Fruit fly (Drosophila melanogaster) whole organism, embryonic: ENCODE results near the gene hog.

Experiments
- Atf-2 ChIP-seq: fragments of 200-800 bp; sonication (Bioruptor generic); optimal IDR thresholded peaks from 2 replicates; lab custom pipeline; 2016; ENCODE audit warnings: missing biosample characterization, missing genetic modification characterization
- BEAF-32 ChIP-seq: fragments of 200-800 bp; sonication (Bioruptor generic); optimal IDR thresholded peaks from 3 replicates; lab custom pipeline; 2017; ENCODE audit warnings: missing biosample characterization, missing genetic modification characterization, mild to moderate bottlenecking, moderate library complexity, missing genetic modification reagents
- CG10274 ChIP-seq: fragments of 200-800 bp; sonication (Bioruptor generic); optimal IDR thresholded peaks from 3 replicates; lab custom pipeline; 2017; ENCODE audit warnings: missing biosample characterization, mild to moderate bottlenecking, missing genetic modification characterization
- CG10543 ChIP-seq: fragments of 200-800 bp; sonication (Bioruptor generic); optimal IDR thresholded peaks from 3 replicates; lab custom pipeline; 2017; ENCODE audit warnings: missing biosample characterization, mild to moderate bottlenecking, missing genetic modification characterization, moderate library complexity
- CG11398 ChIP-seq: fragments of 200-800 bp; sonication (Bioruptor generic); optimal IDR thresholded peaks from 2 replicates; lab custom pipeline; 2016; ENCODE audit warnings: missing biosample characterization, missing genetic modification characterization
- CG11560 ChIP-seq: fragments of 200-800 bp; sonication (Bioruptor generic); IDR thresholded peaks from 3 replicates; pipeline ENCODE4 v1.3.6; 2022; ENCODE audit warnings: missing biosample characterization, missing genetic modification characterization
- CG12219 ChIP-seq: fragments of 200-800 bp; sonication (Bioruptor generic); optimal IDR thresholded peaks from 3 replicates; lab custom pipeline; 2018; ENCODE audit warnings: missing biosample characterization, mild to moderate bottlenecking, missing genetic modification characterization
- CG14014 ChIP-seq: fragments of 200-800 bp; sonication (Bioruptor generic); IDR thresholded peaks from 2 replicates; pipeline ENCODE4 v1.3.6; 2022; ENCODE audit warnings: missing biosample characterization, missing genetic modification characterization
- CG15601 ChIP-seq: fragments of 200-800 bp; sonication (Bioruptor generic); optimal IDR thresholded peaks from 3 replicates; lab custom pipeline; 2019; ENCODE audit warnings: missing biosample characterization, mild to moderate bottlenecking, missing genetic modification characterization, moderate library complexity
- CG16813 ChIP-seq: fragments of 200-800 bp; sonication (Bioruptor generic); IDR thresholded peaks from 3 replicates; pipeline ENCODE4 v1.3.6; 2022; ENCODE audit warnings: missing biosample characterization, missing genetic modification characterization; ENCODE audit not compliant: partially characterized antibody
- CG17361 ChIP-seq: fragments of 200-800 bp; sonication (Bioruptor generic); IDR thresholded peaks from 3 replicates; pipeline ENCODE4 v1.3.6; 2022; ENCODE audit warnings: missing biosample characterization, missing genetic modification characterization
- CG17612 ChIP-seq: fragments of 200-800 bp; sonication (Bioruptor generic); IDR thresholded peaks from 2 replicates; pipeline ENCODE4 v1.3.6; 2022; ENCODE audit warnings: missing biosample characterization, missing genetic modification characterization
- CG2116 ChIP-seq: fragments of 200-800 bp; sonication (Bioruptor generic); optimal IDR thresholded peaks from 3 replicates; lab custom pipeline; 2018; ENCODE audit warnings: missing biosample characterization, mild to moderate bottlenecking, missing genetic modification characterization
- CG31388 ChIP-seq: fragments of 200-800 bp; sonication (Bioruptor generic); optimal IDR thresholded peaks from 2 replicates; lab custom pipeline; 2016; ENCODE audit warnings: missing biosample characterization, missing genetic modification characterization
- CG34224 ChIP-seq: fragments of 200-800 bp; sonication (Bioruptor generic); IDR thresholded peaks from 3 replicates; pipeline ENCODE4 v1.3.6; 2022; ENCODE audit warnings: missing biosample characterization, missing genetic modification characterization; ENCODE audit not compliant: partially characterized antibody
- CG34422 ChIP-seq: fragments of 200-800 bp; sonication (Bioruptor generic); IDR thresholded peaks from 3 replicates; pipeline ENCODE4 v1.3.6; 2022; ENCODE audit warnings: missing biosample characterization, missing genetic modification characterization
- CG6175 ChIP-seq: fragments of 200-800 bp; sonication (Bioruptor generic); IDR thresholded peaks from 3 replicates; pipeline ENCODE4 v1.3.6; 2022; ENCODE audit warnings: missing biosample characterization, missing genetic modification characterization
- CG6854 ChIP-seq: fragments of 200-800 bp; sonication (Bioruptor generic); optimal IDR thresholded peaks from 3 replicates; lab custom pipeline; 2017; ENCODE audit warnings: missing biosample characterization, mild to moderate bottlenecking, missing genetic modification characterization
- CG8478 ChIP-seq: fragments of >200 bp; optimal IDR thresholded peaks from 2 replicates; lab custom pipeline; 2018
- Chrac-16 ChIP-seq: fragments of 200-800 bp; sonication (Bioruptor generic); optimal IDR thresholded peaks from 3 replicates; lab custom pipeline; 2016; ENCODE audit warnings: missing biosample characterization, missing genetic modification characterization
- CrebB ChIP-seq: fragments of 200-800 bp; sonication (Bioruptor generic); optimal IDR thresholded peaks from 3 replicates; lab custom pipeline; 2018; ENCODE audit warnings: missing biosample characterization, mild to moderate bottlenecking, missing genetic modification characterization
- Dp ChIP-seq: fragments of 200-800 bp; sonication (Bioruptor generic); optimal IDR thresholded peaks from 2 replicates; lab custom pipeline; 2018; ENCODE audit warnings: missing biosample characterization, mild to moderate bottlenecking, missing genetic modification characterization, moderate library complexity
- E2f2 ChIP-seq: fragments of 200-800 bp; sonication (Bioruptor generic); IDR thresholded peaks from 2 replicates; pipeline ENCODE4 v1.3.6; 2022; ENCODE audit warnings: missing biosample characterization, missing genetic modification characterization
- Fer3 ChIP-seq: fragments of 200-800 bp; sonication (Bioruptor generic); optimal IDR thresholded peaks from 2 replicates; lab custom pipeline; 2018; ENCODE audit warnings: missing biosample characterization, mild to moderate bottlenecking, missing genetic modification characterization, moderate library complexity
- HLHmδ ChIP-seq: fragments of 200-800 bp; sonication (Bioruptor generic); optimal IDR thresholded peaks from 2 replicates; lab custom pipeline; 2018; ENCODE audit warnings: missing biosample characterization, mild to moderate bottlenecking, missing genetic modification characterization, moderate library complexity
- Hmx ChIP-seq: fragments of 200-800 bp; sonication (Bioruptor generic); optimal IDR thresholded peaks from 2 replicates; lab custom pipeline; 2016; ENCODE audit warnings: missing biosample characterization, missing genetic modification characterization
- Hr51 ChIP-seq, 2 experiments: fragments of 200-800 bp; sonication (Bioruptor generic); optimal IDR thresholded peaks; 2 replicates in 1 of 2; 3 replicates in 1 of 2; lab custom pipeline; 2016 to 2018; ENCODE audit warnings: missing biosample characterization in 2 of 2, missing genetic modification characterization in 2 of 2, mild to moderate bottlenecking in 1 of 2, moderate library complexity in 1 of 2
- Hr78 ChIP-seq, 2 experiments: fragments of 200-800 bp in 1 of 2; fragments of >200 bp in 1 of 2; sonication (Bioruptor generic) in 1 of 2; optimal IDR thresholded peaks; 2 replicates each; lab custom pipeline; 2017 to 2019; ENCODE audit warnings: missing biosample characterization in 2 of 2, missing genetic modification characterization in 2 of 2, mild to moderate bottlenecking in 1 of 2, moderate library complexity in 1 of 2
- NC2β ChIP-seq: fragments of 200-800 bp; sonication (Bioruptor generic); optimal IDR thresholded peaks from 2 replicates; lab custom pipeline; 2016; ENCODE audit warnings: missing biosample characterization, missing genetic modification characterization
- Nf-YC ChIP-seq: fragments of 200-800 bp; optimal IDR thresholded peaks from 3 replicates; lab custom pipeline; 2019; ENCODE audit warnings: missing biosample characterization, mild to moderate bottlenecking, missing genetic modification characterization, moderate library complexity
- Optix ChIP-seq: fragments of 200-800 bp; sonication (Bioruptor generic); IDR thresholded peaks from 3 replicates; pipeline ENCODE4 v1.3.6; 2022; ENCODE audit warnings: missing biosample characterization, missing genetic modification characterization
- Taf1 ChIP-seq: fragments of 200-800 bp; sonication (Bioruptor generic); IDR thresholded peaks from 2 replicates; pipeline ENCODE4 v1.3.6; 2022; ENCODE audit warnings: missing biosample characterization, missing genetic modification characterization
- chm ChIP-seq: fragments of 200-800 bp; sonication (Bioruptor generic); IDR thresholded peaks from 2 replicates; pipeline ENCODE4 v1.3.6; 2022; ENCODE audit warnings: missing biosample characterization, missing genetic modification characterization
- crp ChIP-seq, 2 experiments: fragments of 200-800 bp; sonication (Bioruptor generic); optimal IDR thresholded peaks; 2 replicates in 1 of 2; 3 replicates in 1 of 2; lab custom pipeline; 2017; ENCODE audit warnings: missing biosample characterization in 2 of 2, missing genetic modification characterization in 2 of 2, mild to moderate bottlenecking in 1 of 2, moderate library complexity in 1 of 2
- dan ChIP-seq: fragments of 200-800 bp; sonication (Bioruptor generic); IDR thresholded peaks from 2 replicates; pipeline ENCODE4 v1.3.6; 2022; ENCODE audit warnings: missing biosample characterization, missing genetic modification characterization
- dpn ChIP-seq, 2 experiments: fragments of 200-800 bp; sonication (Bioruptor generic); optimal IDR thresholded peaks; 3 replicates each; lab custom pipeline; 2016; ENCODE audit warnings: missing biosample characterization in 2 of 2, missing genetic modification characterization in 2 of 2
- eyg ChIP-seq: fragments of 200-800 bp; sonication (Bioruptor generic); optimal IDR thresholded peaks from 3 replicates; lab custom pipeline; 2016; ENCODE audit warnings: missing biosample characterization, missing genetic modification characterization
- gfzf ChIP-seq: fragments of 200-800 bp; sonication (Bioruptor generic); optimal IDR thresholded peaks from 2 replicates; lab custom pipeline; 2016; ENCODE audit warnings: missing biosample characterization, mild to moderate bottlenecking, missing genetic modification characterization, moderate library complexity
- her ChIP-seq: fragments of 200-800 bp; sonication (Bioruptor generic); optimal IDR thresholded peaks from 2 replicates; lab custom pipeline; 2016; ENCODE audit warnings: missing biosample characterization, missing genetic modification characterization
- inv ChIP-seq: fragments of 200-800 bp; sonication (Bioruptor generic); IDR thresholded peaks from 2 replicates; pipeline ENCODE4 v1.3.6; 2022; ENCODE audit warnings: missing biosample characterization, missing genetic modification characterization; ENCODE audit not compliant: partially characterized antibody
- lbe ChIP-seq: fragments of 200-800 bp; sonication (Bioruptor generic); optimal IDR thresholded peaks from 2 replicates; lab custom pipeline; 2016; ENCODE audit warnings: missing biosample characterization, mild to moderate bottlenecking, missing genetic modification characterization
- onecut ChIP-seq: fragments of 200-800 bp; sonication (Bioruptor generic); IDR thresholded peaks from 2 replicates; pipeline ENCODE4 v1.3.6; 2022; ENCODE audit warnings: missing biosample characterization, missing genetic modification characterization
- pita ChIP-seq: fragments of 200-800 bp; sonication (Bioruptor generic); optimal IDR thresholded peaks from 2 replicates; lab custom pipeline; 2017; ENCODE audit warnings: missing biosample characterization, mild to moderate bottlenecking, missing genetic modification characterization
- pnt ChIP-seq: fragments of 200-800 bp; sonication (Bioruptor generic); optimal IDR thresholded peaks from 3 replicates; lab custom pipeline; 2016; ENCODE audit warnings: missing biosample characterization, missing genetic modification characterization
- sd ChIP-seq: fragments of 200-800 bp; sonication (Bioruptor generic); optimal IDR thresholded peaks from 3 replicates; lab custom pipeline; 2018; ENCODE audit warnings: missing biosample characterization, mild to moderate bottlenecking, missing genetic modification characterization, moderate library complexity
- sisA ChIP-seq: fragments of 200-800 bp; sonication (Bioruptor generic); IDR thresholded peaks from 2 replicates; pipeline ENCODE4 v1.3.6; 2022; ENCODE audit warnings: missing biosample characterization, missing genetic modification characterization
- tll ChIP-seq, 2 experiments: fragments of 200-800 bp in 1 of 2; fragments of >200 bp in 1 of 2; sonication (Bioruptor generic) in 1 of 2; optimal IDR thresholded peaks; 2 replicates each; lab custom pipeline; 2017 to 2019; ENCODE audit warnings: missing biosample characterization in 2 of 2, missing genetic modification characterization in 2 of 2, mild to moderate bottlenecking in 1 of 2, moderate library complexity in 1 of 2
- unc-4 ChIP-seq: fragments of 200-800 bp; sonication (Bioruptor generic); IDR thresholded peaks from 2 replicates; pipeline ENCODE4 v1.3.6; 2022; ENCODE audit warnings: missing biosample characterization, missing genetic modification characterization; ENCODE audit not compliant: partially characterized antibody
- wdn ChIP-seq: fragments of 200-800 bp; sonication (Bioruptor generic); IDR thresholded peaks from 2 replicates; pipeline ENCODE4 v1.3.6; 2022; ENCODE audit warnings: missing biosample characterization, missing genetic modification characterization
- z ChIP-seq: fragments of 200-800 bp; sonication (Bioruptor generic); IDR thresholded peaks from 3 replicates; pipeline ENCODE4 v1.3.6; 2022; ENCODE audit warnings: missing biosample characterization, missing genetic modification characterization

The hog gene

DNA sequence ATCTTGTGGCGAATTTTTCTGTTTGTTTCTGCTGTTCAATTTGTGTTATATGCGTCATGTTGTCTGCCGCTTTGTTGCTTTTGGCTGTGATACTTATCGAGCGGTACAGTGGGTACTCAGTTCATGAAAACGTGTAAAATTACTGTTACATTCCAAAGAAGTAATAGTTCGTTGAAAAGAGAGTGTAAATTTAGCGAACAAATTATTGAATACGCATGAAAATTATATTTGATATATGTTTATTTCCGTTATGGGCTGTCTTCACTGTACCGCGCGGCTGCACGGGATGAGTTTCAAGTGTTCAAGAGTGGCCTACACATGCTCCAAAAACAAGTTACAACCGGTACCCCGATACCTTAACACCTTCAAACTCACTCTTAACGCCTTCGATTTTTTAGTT, 29.6 kb downstream of the hog start (continued):
- TF ChIP-seq CG31388 (GFP tag; lab: Kevin White, UChicago) (peak; percentile 15), wdn (GFP tag; lab: Robert Waterston, UW) (no peak), CG17612 (0 out of 2 replicates have a peak, but pooled peaks have one; percentile 33), CG6175 (GFP tag; lab: Robert Waterston, UW) (no peak), CG11398 (GFP tag; lab: Kevin White, UChicago) (no peak), her (GFP tag; lab: Kevin White, UChicago) (no peak), CG14014 (GFP tag; lab: Robert Waterston, UW) (peak; percentile 82), Hmx (no peak), CG2116 (GFP tag; lab: Kevin White, UChicago) (peak; percentile 2), pnt (peak; percentile 72), chm (GFP tag; lab: Robert Waterston, UW) (peak; percentile 61; the same call in 1 of the 2 replicates), sisA (peak; percentile 89), E2f2 (peak; percentile 46; the same call in 1 of the 2 replicates), CG10543 (GFP tag; lab: Kevin White, UChicago) (no peak), CG34224 (GFP tag; lab: Robert Waterston, UW) (no peak), unc-4 (GFP tag; lab: Robert Waterston, UW) (no peak), gfzf (GFP tag; lab: Kevin White, UChicago) (no peak), CG16813 (GFP tag; lab: Robert Waterston, UW) (no peak), Taf1 (GFP tag; lab: Robert Waterston, UW) (no peak), CG11560 (tag; lab: Robert Waterston, UW) (no peak), CG8478 (no peak), CG17361 (GFP tag; lab: Robert Waterston, UW) (peak; percentile 70), onecut (GFP tag; lab: Robert Waterston, UW) (peak; percentile 61), sd (tag; lab: Kevin White, UChicago) (no peak), BEAF-32 (GFP tag; lab: Kevin White, UChicago) (no peak), CG6854 (GFP tag; lab: Kevin White, UChicago) (peak; percentile 4), lbe (GFP tag; lab: Kevin White, UChicago) (peak; percentile 24), CrebB (tag; lab: Kevin White, UChicago) (peak; percentile 33), Hr78 (GFP tag; optimal IDR thresholded peaks at IDR 0.05; lab: Kevin White, UChicago) (peak in 1 of 2 experiments; percentile 14), CG34422 (GFP tag; lab: Robert Waterston, UW) (peak; percentile 74), z (0 out of 3 replicates have a peak, but pooled peaks have one; percentile 14), pita (GFP tag; lab: Kevin White, UChicago) (no peak), Chrac-16 (GFP tag; lab: Kevin White, UChicago) (peak; percentile 48), crp (GFP tag; optimal IDR thresholded peaks at IDR 0.05; lab: Kevin White, UChicago) (peak in 1 of 2 experiments; percentile 11), CG15601 (peak; percentile 50), tll (GFP tag; optimal IDR thresholded peaks at IDR 0.05; lab: Kevin White, UChicago) (no peak), inv (no peak), eyg (no peak), Nf-YC (tag; lab: Kevin White, UChicago) (peak; percentile 60), dpn (GFP tag; optimal IDR thresholded peaks at IDR 0.05; lab: Kevin White, UChicago) (peak; percentile 55 to 67), Fer3 (tag; lab: Kevin White, UChicago) (peak; percentile 68), CG12219 (GFP tag; lab: Kevin White, UChicago) (peak; percentile 84), NC2β (peak; percentile 5), Hr51 (GFP tag; optimal IDR thresholded peaks at IDR 0.05; lab: Kevin White, UChicago) (peak in 1 of 2 experiments; percentile 86), Atf-2 (peak; percentile 42), CG10274 (GFP tag; lab: Kevin White, UChicago) (no peak), dan (GFP tag; lab: Robert Waterston, UW) (no peak), Dp (GFP tag; lab: Kevin White, UChicago) (no peak), HLHmδ (GFP tag; lab: Kevin White, UChicago) (no peak), Optix (peak; percentile 65; the same call in 2 of the 3 replicates)
